Worm (Caenorhabditis elegans): ENCODE measurements around the gene tin-10.

The tin-10 gene

DNA sequence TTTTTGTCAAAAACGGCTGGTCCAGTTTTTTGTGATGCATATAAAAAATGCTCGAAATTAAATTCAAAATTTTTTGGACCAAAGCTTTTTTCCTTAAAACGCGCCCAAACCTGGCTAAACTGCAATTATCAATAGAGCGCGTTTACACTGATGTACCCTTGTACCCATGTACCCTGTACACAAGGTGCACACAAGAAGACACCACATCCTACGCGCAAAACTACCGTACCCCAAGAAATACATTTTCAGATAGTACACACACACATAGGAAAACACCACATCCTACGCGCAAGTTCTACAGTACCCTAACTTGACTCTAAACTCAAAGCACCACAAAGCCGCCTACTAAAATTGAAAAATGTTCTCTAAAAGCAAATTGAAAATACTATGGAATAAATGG is 31.3 kb downstream of the tin-10 start:
- TF ChIP-seq lsy-2 (tag; optimal IDR thresholded peaks at IDR 0.05) (peak in 1 of 2 experiments; percentile 20), skn-1 (tag; optimal IDR thresholded peaks at IDR 0.05) (no peak), dmd-4 (tag; optimal IDR thresholded peaks at IDR 0.05) (no peak)

DNA sequence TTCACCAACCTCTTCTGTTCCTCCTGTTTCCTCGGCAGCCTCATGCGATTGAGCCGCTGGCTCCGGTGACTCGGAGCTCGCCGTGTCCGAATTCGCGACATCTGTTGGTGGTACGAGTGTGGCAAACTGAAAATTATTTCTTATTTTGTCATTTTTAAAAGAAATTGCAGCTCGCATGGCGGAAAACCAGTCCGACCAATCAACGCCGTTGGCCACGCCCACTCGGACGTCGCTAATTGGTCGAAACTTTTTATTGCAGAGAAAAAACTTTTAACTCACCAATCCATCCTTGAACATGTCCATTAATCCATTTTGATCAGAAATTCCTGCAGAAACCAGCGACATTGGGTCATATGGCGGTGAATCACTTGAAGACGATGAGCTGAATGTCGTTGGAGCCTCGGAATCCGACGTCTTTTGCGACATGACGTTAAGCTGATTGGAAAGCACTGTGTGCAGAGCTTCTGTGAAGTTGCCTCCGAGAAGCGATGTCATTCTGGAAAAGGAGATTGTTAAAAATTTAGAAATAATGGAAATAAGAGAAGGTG is 32.3 kb downstream of the tin-10 start, which contains the start of gene bed-2:
Gene bed-2, minus strand, starts transcription at position 498 of the 548 bp plus-strand sequence.
- no peak for TF ChIP-seq nhr-10 (tag; optimal IDR thresholded peaks at IDR 0.05)
- no peak for TF ChIP-seq sma-3 (GFP tag; optimal IDR thresholded peaks at IDR 0.05)
- no peak for TF ChIP-seq lin-13 (GFP tag; optimal IDR thresholded peaks at IDR 0.05)
- TF ChIP-seq lin-11 (tag; optimal IDR thresholded peaks at IDR 0.05) = no peak
- no peak for TF ChIP-seq aly-2 (tag; optimal IDR thresholded peaks at IDR 0.05)
- TF ChIP-seq ceh-82 (tag; optimal IDR thresholded peaks at IDR 0.05) = no peak
- TF ChIP-seq elt-1 (tag; optimal IDR thresholded peaks at IDR 0.05) = no peak
- no peak for TF ChIP-seq ama-1 (optimal IDR thresholded peaks at IDR 0.05)
- no peak for TF ChIP-seq blmp-1 (tag; optimal IDR thresholded peaks at IDR 0.05; ENCODE audit: insufficient read depth)
- TF ChIP-seq nhr-129 (tag; optimal IDR thresholded peaks at IDR 0.05) = no peak
- no peak for TF ChIP-seq nhr-23 (tag; optimal IDR thresholded peaks at IDR 0.05)
- no peak for TF ChIP-seq snpc-4 (tag; optimal IDR thresholded peaks at IDR 0.05)
- no peak for TF ChIP-seq peb-1 (tag; optimal IDR thresholded peaks at IDR 0.05)
- no peak for TF ChIP-seq crh-2 (tag; optimal IDR thresholded peaks at IDR 0.05)
- TF ChIP-seq sem-4 (tag; optimal IDR thresholded peaks at IDR 0.05) = no peak
- no peak for TF ChIP-seq Y55F3AM.14 (GFP tag; optimal IDR thresholded peaks at IDR 0.05)
- TF ChIP-seq gmeb-1 (tag; optimal IDR thresholded peaks at IDR 0.05) = no peak
- no peak for TF ChIP-seq F13H6.1 (tag; optimal IDR thresholded peaks at IDR 0.05)
- no peak for TF ChIP-seq sma-9 (GFP tag; optimal IDR thresholded peaks at IDR 0.05)
- TF ChIP-seq sma-9 (tag; optimal IDR thresholded peaks at IDR 0.05) = no peak
- no peak for TF ChIP-seq ZK546.5 (tag; optimal IDR thresholded peaks at IDR 0.05)

- no peak for TF ChIP-seq skn-1 (tag; optimal IDR thresholded peaks at IDR 0.05)
- no peak for TF ChIP-seq lin-11 (tag; optimal IDR thresholded peaks at IDR 0.05)
- TF ChIP-seq lsy-2 (tag; optimal IDR thresholded peaks at IDR 0.05) = no peak
- no peak for TF ChIP-seq peb-1 (tag; optimal IDR thresholded peaks at IDR 0.05)
- TF ChIP-seq nhr-77 (tag; optimal IDR thresholded peaks at IDR 0.05) = no peak
- no peak for TF ChIP-seq egl-27 (tag; optimal IDR thresholded peaks at IDR 0.05)
- no peak for TF ChIP-seq aly-2 (tag; optimal IDR thresholded peaks at IDR 0.05)
- TF ChIP-seq nhr-25 (tag; optimal IDR thresholded peaks at IDR 0.05) = no peak
- TF ChIP-seq nhr-129 (tag; optimal IDR thresholded peaks at IDR 0.05) = peak; percentile 19
- TF ChIP-seq nhr-23 (tag; optimal IDR thresholded peaks at IDR 0.05) = no peak
- peak; percentile 9 for TF ChIP-seq F13H6.1 (tag; optimal IDR thresholded peaks at IDR 0.05)
- no peak for TF ChIP-seq crh-2 (tag; optimal IDR thresholded peaks at IDR 0.05)
- no peak for TF ChIP-seq zag-1 (tag; optimal IDR thresholded peaks at IDR 0.05)
- no peak for TF ChIP-seq lin-13 (GFP tag; optimal IDR thresholded peaks at IDR 0.05)
- no peak for TF ChIP-seq ama-1 (optimal IDR thresholded peaks at IDR 0.05)
- TF ChIP-seq R02D3.7 (tag; optimal IDR thresholded peaks at IDR 0.05) = no peak
- no peak for TF ChIP-seq sem-4 (tag; optimal IDR thresholded peaks at IDR 0.05)
Observed at ce11 chrIII:11467631-11468481, 34.8 kb downstream of the tin-10 start.

- TF ChIP-seq sma-3 (GFP tag; optimal IDR thresholded peaks at IDR 0.05) (no peak), nhr-129 (tag; optimal IDR thresholded peaks at IDR 0.05) (peak; percentile 7)
Observed at ce11 chrIII:11466420-11467188, 36.0 kb downstream of the tin-10 start.

DNA sequence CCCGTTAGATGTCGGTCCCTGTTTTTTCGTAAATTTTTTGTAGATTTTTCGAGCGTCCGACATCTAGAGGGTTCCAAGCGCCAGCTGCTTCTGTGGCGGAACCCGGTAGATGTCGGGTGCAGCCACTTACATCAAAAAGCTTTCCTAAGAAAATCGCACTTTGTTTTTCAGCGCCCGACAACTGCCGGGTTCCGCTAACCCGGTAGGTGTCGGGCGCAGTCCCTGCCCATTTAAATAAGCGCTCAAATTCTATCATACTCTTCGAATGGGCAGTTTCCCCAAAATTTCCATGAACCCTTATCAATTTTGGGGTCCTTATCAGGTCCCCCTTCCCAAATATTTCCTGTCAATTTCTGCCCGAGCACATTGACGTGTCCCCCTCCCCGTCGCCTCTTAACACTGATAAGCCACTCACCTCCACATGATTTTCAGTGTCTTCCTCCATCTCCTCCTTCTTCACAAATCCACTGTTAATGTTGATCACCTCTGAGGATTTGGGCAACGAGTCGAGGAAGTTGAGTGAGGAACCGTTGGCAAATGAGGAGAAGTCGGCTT is 37.2 kb downstream of the tin-10 start:
- TF ChIP-seq ceh-16 (tag; optimal IDR thresholded peaks at IDR 0.05) = no peak
- no peak for TF ChIP-seq nhr-21 (tag; optimal IDR thresholded peaks at IDR 0.05)
- TF ChIP-seq alr-1 (tag; optimal IDR thresholded peaks at IDR 0.05) = no peak
- no peak for TF ChIP-seq zag-1 (tag; optimal IDR thresholded peaks at IDR 0.05)
- TF ChIP-seq nhr-10 (tag; optimal IDR thresholded peaks at IDR 0.05) = no peak
- peak; percentile 17 for TF ChIP-seq gmeb-1 (tag; optimal IDR thresholded peaks at IDR 0.05)
- TF ChIP-seq nhr-6 (tag; optimal IDR thresholded peaks at IDR 0.05) = no peak
- no peak for TF ChIP-seq lin-11 (tag; optimal IDR thresholded peaks at IDR 0.05)
- TF ChIP-seq nhr-237 (tag; optimal IDR thresholded peaks at IDR 0.05) = no peak
- peak; percentile 31 for TF ChIP-seq crh-2 (tag; optimal IDR thresholded peaks at IDR 0.05)

All from whole organism, L2 larva.